Fruit fly (Drosophila melanogaster) whole organism, embryonic: Measurements from ENCODE around the gene CG11700.

Source experiments
- CG10366 ChIP-seq: fragments of 200-800 bp; sonication (Bioruptor generic); IDR thresholded peaks from 2 replicates; pipeline ENCODE4 v1.3.6; 2022; ENCODE audit warnings: missing biosample characterization, missing genetic modification characterization
- CG10431 ChIP-seq: fragments of 200-800 bp; sonication (Bioruptor generic); optimal IDR thresholded peaks from 3 replicates; lab custom pipeline; 2018; ENCODE audit warnings: missing biosample characterization, mild to moderate bottlenecking, missing genetic modification characterization
- CG10565 ChIP-seq: fragments of 200-800 bp; sonication (Bioruptor generic); optimal IDR thresholded peaks from 3 replicates; lab custom pipeline; 2016; ENCODE audit warnings: missing biosample characterization, mild to moderate bottlenecking, missing genetic modification characterization
- CG12071 ChIP-seq: fragments of 200-800 bp; sonication (Bioruptor generic); optimal IDR thresholded peaks from 3 replicates; lab custom pipeline; 2018; ENCODE audit warnings: missing biosample characterization, mild to moderate bottlenecking, missing genetic modification characterization
- CG12391 ChIP-seq: fragments of 200-800 bp; sonication (Bioruptor generic); optimal IDR thresholded peaks from 3 replicates; lab custom pipeline; 2018; ENCODE audit warnings: missing biosample characterization, mild to moderate bottlenecking, missing genetic modification characterization, moderate library complexity
- CG12659 ChIP-seq: fragments of 200-800 bp; sonication (Bioruptor generic); optimal IDR thresholded peaks from 3 replicates; lab custom pipeline; 2017; ENCODE audit warnings: mild to moderate bottlenecking, missing biosample characterization, missing genetic modification reagents, missing genetic modification characterization
- CG14441 ChIP-seq: fragments of 200-800 bp; sonication (Bioruptor generic); IDR thresholded peaks from 2 replicates; pipeline ENCODE4 v1.3.6; 2022; ENCODE audit warnings: missing biosample characterization, missing genetic modification characterization
- CG14965 ChIP-seq: fragments of 200-800 bp; sonication (Bioruptor generic); optimal IDR thresholded peaks from 2 replicates; lab custom pipeline; 2016; ENCODE audit warnings: missing biosample characterization, missing genetic modification characterization, borderline replicate concordance
- CG15269 ChIP-seq: fragments of 200-800 bp; sonication (Bioruptor generic); optimal IDR thresholded peaks from 2 replicates; lab custom pipeline; 2018; ENCODE audit warnings: missing biosample characterization, mild to moderate bottlenecking, missing genetic modification characterization, moderate library complexity
- CG17361 ChIP-seq: fragments of 200-800 bp; sonication (Bioruptor generic); IDR thresholded peaks from 3 replicates; pipeline ENCODE4 v1.3.6; 2022; ENCODE audit warnings: missing biosample characterization, missing genetic modification characterization
- CG1792 ChIP-seq: fragments of 200-800 bp; sonication (Bioruptor generic); optimal IDR thresholded peaks from 2 replicates; lab custom pipeline; 2016; ENCODE audit warnings: missing biosample characterization, missing genetic modification characterization
- CG2678 ChIP-seq: fragments of 200-800 bp; sonication (Bioruptor generic); optimal IDR thresholded peaks from 3 replicates; lab custom pipeline; 2019; ENCODE audit warnings: missing biosample characterization, mild to moderate bottlenecking, missing genetic modification characterization, moderate library complexity
- CG2889 ChIP-seq: fragments of 200-800 bp; sonication (Bioruptor generic); IDR thresholded peaks from 3 replicates; pipeline ENCODE4 v1.3.6; 2022; ENCODE audit warnings: missing biosample characterization, missing genetic modification characterization
- CG30403 ChIP-seq: fragments of 200-800 bp; sonication (Bioruptor generic); optimal IDR thresholded peaks from 3 replicates; lab custom pipeline; 2016; ENCODE audit warnings: missing biosample characterization, missing genetic modification characterization
- CG30431 ChIP-seq: fragments of 200-800 bp; sonication (Bioruptor generic); optimal IDR thresholded peaks from 2 replicates; lab custom pipeline; 2017; ENCODE audit warnings: missing biosample characterization, missing genetic modification characterization
- CG33213 ChIP-seq: fragments of 200-800 bp; sonication (Bioruptor generic); optimal IDR thresholded peaks from 3 replicates; lab custom pipeline; 2016; ENCODE audit warnings: missing biosample characterization, missing genetic modification characterization
- CG3726 ChIP-seq: fragments of 200-800 bp; sonication (Bioruptor generic); IDR thresholded peaks from 3 replicates; pipeline ENCODE4, ENCODE4 v1.3.6; 2022; ENCODE audit warnings: missing biosample characterization, missing genetic modification characterization
- CG7556 ChIP-seq: fragments of 200-800 bp; sonication (Bioruptor generic); optimal IDR thresholded peaks from 2 replicates; lab custom pipeline; 2017; ENCODE audit warnings: missing biosample characterization, mild to moderate bottlenecking, missing genetic modification characterization
- CG8290 ChIP-seq, 3 experiments: fragments of 200-800 bp; sonication (Bioruptor generic); optimal IDR thresholded peaks; 2 replicates each; lab custom pipeline; 2016 to 2019; ENCODE audit warnings: missing biosample characterization in 3 of 3, missing genetic modification characterization in 3 of 3, mild to moderate bottlenecking in 2 of 3, moderate library complexity in 1 of 3
- CG9215 ChIP-seq: fragments of 200-800 bp; sonication (Bioruptor generic); IDR thresholded peaks from 2 replicates; pipeline ENCODE4 v1.3.6; 2022; ENCODE audit warnings: missing biosample characterization, missing genetic modification characterization
- CHES-1-like ChIP-seq: fragments of 200-800 bp; sonication (Bioruptor generic); optimal IDR thresholded peaks from 2 replicates; lab custom pipeline; 2016; ENCODE audit warnings: missing biosample characterization, missing genetic modification characterization
- Elba2 ChIP-seq: fragments of 200-800 bp; sonication (Bioruptor generic); optimal IDR thresholded peaks from 3 replicates; lab custom pipeline; 2016; ENCODE audit warnings: missing biosample characterization, missing genetic modification characterization
- Fer2 ChIP-seq: fragments of 200-800 bp; sonication (Bioruptor generic); optimal IDR thresholded peaks from 2 replicates; lab custom pipeline; 2018; ENCODE audit warnings: missing biosample characterization, mild to moderate bottlenecking, missing genetic modification characterization, moderate library complexity
- Hr51 ChIP-seq, 2 experiments: fragments of 200-800 bp; sonication (Bioruptor generic); optimal IDR thresholded peaks; 2 replicates in 1 of 2; 3 replicates in 1 of 2; lab custom pipeline; 2016 to 2018; ENCODE audit warnings: missing biosample characterization in 2 of 2, missing genetic modification characterization in 2 of 2, mild to moderate bottlenecking in 1 of 2, moderate library complexity in 1 of 2
- Lpt ChIP-seq: fragments of >200 bp; optimal IDR thresholded peaks from 2 replicates; lab custom pipeline; 2018; ENCODE audit warnings: missing biosample characterization, missing genetic modification characterization
- NC2β ChIP-seq: fragments of 200-800 bp; sonication (Bioruptor generic); optimal IDR thresholded peaks from 2 replicates; lab custom pipeline; 2016; ENCODE audit warnings: missing biosample characterization, missing genetic modification characterization
- Rfx ChIP-seq: fragments of 200-800 bp; sonication (Bioruptor generic); IDR thresholded peaks from 2 replicates; pipeline ENCODE4 v1.3.6; 2022; ENCODE audit warnings: missing biosample characterization, missing genetic modification characterization
- Sin3A ChIP-seq: fragments of >200 bp; optimal IDR thresholded peaks from 2 replicates; lab custom pipeline; 2018
- Tbp ChIP-seq: fragments of >200 bp; optimal IDR thresholded peaks from 2 replicates; lab custom pipeline; 2018; ENCODE audit warnings: missing biosample characterization, missing genetic modification characterization
- Xrp1 ChIP-seq: fragments of 200-800 bp; sonication (Bioruptor generic); IDR thresholded peaks from 2 replicates; pipeline ENCODE4 v1.3.6; 2022; ENCODE audit warnings: missing biosample characterization, missing genetic modification characterization
- ase ChIP-seq: fragments of 200-800 bp; sonication (Bioruptor generic); IDR thresholded peaks from 3 replicates; pipeline ENCODE4 v1.3.6; 2022; ENCODE audit warnings: missing biosample characterization, missing genetic modification characterization
- cad ChIP-seq: fragments of >200 bp; optimal IDR thresholded peaks from 2 replicates; lab custom pipeline; 2017; ENCODE audit warnings: missing biosample characterization, missing genetic modification characterization
- corto ChIP-seq: fragments of 200-800 bp; sonication (Bioruptor generic); optimal IDR thresholded peaks from 2 replicates; lab custom pipeline; 2016; ENCODE audit warnings: missing biosample characterization, mild to moderate bottlenecking, missing genetic modification characterization, moderate library complexity
- disco-r ChIP-seq: fragments of 200-800 bp; sonication (Bioruptor generic); optimal IDR thresholded peaks from 2 replicates; lab custom pipeline; 2016; ENCODE audit warnings: missing biosample characterization, missing genetic modification characterization
- dmrt99B ChIP-seq: fragments of 200-800 bp; sonication (Bioruptor generic); optimal IDR thresholded peaks from 2 replicates; lab custom pipeline; 2018; ENCODE audit warnings: missing biosample characterization, mild to moderate bottlenecking, missing genetic modification characterization, moderate library complexity
- eve ChIP-seq, 2 experiments: fragments of >200 bp; optimal IDR thresholded peaks; 2 replicates each; lab custom pipeline; 2017; ENCODE audit warnings: missing biosample characterization in 2 of 2, missing genetic modification characterization in 2 of 2
- lab ChIP-seq: fragments of 200-800 bp; sonication (Bioruptor generic); optimal IDR thresholded peaks from 3 replicates; lab custom pipeline; 2017; ENCODE audit warnings: missing biosample characterization, missing genetic modification characterization, mild to moderate bottlenecking, moderate library complexity, missing genetic modification reagents
- luna ChIP-seq: fragments of 200-800 bp; sonication (Bioruptor generic); optimal IDR thresholded peaks from 2 replicates; lab custom pipeline; 2016; ENCODE audit warnings: missing biosample characterization, missing genetic modification characterization
- nmo ChIP-seq: fragments of 200-800 bp; sonication (Bioruptor generic); optimal IDR thresholded peaks from 2 replicates; lab custom pipeline; 2018; ENCODE audit warnings: missing biosample characterization, mild to moderate bottlenecking, missing genetic modification characterization, moderate library complexity
- oc ChIP-seq: fragments of 200-800 bp; sonication (Bioruptor generic); optimal IDR thresholded peaks from 2 replicates; lab custom pipeline; 2018; ENCODE audit warnings: missing biosample characterization, mild to moderate bottlenecking, missing genetic modification characterization, moderate library complexity
- pan ChIP-seq, 4 experiments: fragments of >200 bp in 3 of 4; fragments of 200-800 bp in 1 of 4; sonication (Bioruptor generic) in 1 of 4; optimal IDR thresholded peaks in 3 of 4; IDR thresholded peaks in 1 of 4; 2 replicates each; pipeline versions ENCODE4 v1.3.6 to Lab custom; 2017 to 2022; ENCODE audit warnings: missing biosample characterization in 2 of 4, missing genetic modification characterization in 2 of 4, mixed read lengths in 1 of 4
- phol ChIP-seq: fragments of 200-800 bp; sonication (Bioruptor generic); optimal IDR thresholded peaks from 3 replicates; lab custom pipeline; 2018; ENCODE audit warnings: missing biosample characterization, mild to moderate bottlenecking, missing genetic modification characterization, moderate library complexity
- prd ChIP-seq, 3 experiments: fragments of >200 bp in 2 of 3; fragments of 200-800 bp in 1 of 3; sonication (Bioruptor generic) in 1 of 3; optimal IDR thresholded peaks in 2 of 3; IDR thresholded peaks in 1 of 3; 2 replicates in 2 of 3; 3 replicates in 1 of 3; pipeline versions ENCODE4 v1.3.6 to Lab custom; 2017 to 2022; ENCODE audit warnings: missing biosample characterization in 1 of 3, missing genetic modification characterization in 1 of 3
- sima ChIP-seq: fragments of 200-800 bp; sonication (Bioruptor generic); optimal IDR thresholded peaks from 2 replicates; lab custom pipeline; 2016; ENCODE audit warnings: missing biosample characterization, missing genetic modification characterization
- sisA ChIP-seq: fragments of 200-800 bp; sonication (Bioruptor generic); IDR thresholded peaks from 2 replicates; pipeline ENCODE4 v1.3.6; 2022; ENCODE audit warnings: missing biosample characterization, missing genetic modification characterization
- ssp ChIP-seq: fragments of 200-800 bp; sonication (Bioruptor generic); IDR thresholded peaks from 2 replicates; pipeline ENCODE4 v1.3.6; 2022; ENCODE audit warnings: missing biosample characterization, missing genetic modification characterization
- ttk ChIP-seq: fragments of 200-800 bp; sonication (Bioruptor generic); IDR thresholded peaks from 2 replicates; pipeline ENCODE4 v2.1.2; 2022; ENCODE audit warnings: missing biosample characterization, missing genetic modification characterization
- unpg ChIP-seq: fragments of 200-800 bp; sonication (Bioruptor generic); optimal IDR thresholded peaks from 3 replicates; lab custom pipeline; 2018; ENCODE audit warnings: missing biosample characterization, mild to moderate bottlenecking, missing genetic modification characterization, moderate library complexity
- wdn ChIP-seq: fragments of 200-800 bp; sonication (Bioruptor generic); IDR thresholded peaks from 2 replicates; pipeline ENCODE4 v1.3.6; 2022; ENCODE audit warnings: missing biosample characterization, missing genetic modification characterization
- z ChIP-seq: fragments of 200-800 bp; sonication (Bioruptor generic); IDR thresholded peaks from 3 replicates; pipeline ENCODE4 v1.3.6; 2022; ENCODE audit warnings: missing biosample characterization, missing genetic modification characterization

CG11700 gene

DNA sequence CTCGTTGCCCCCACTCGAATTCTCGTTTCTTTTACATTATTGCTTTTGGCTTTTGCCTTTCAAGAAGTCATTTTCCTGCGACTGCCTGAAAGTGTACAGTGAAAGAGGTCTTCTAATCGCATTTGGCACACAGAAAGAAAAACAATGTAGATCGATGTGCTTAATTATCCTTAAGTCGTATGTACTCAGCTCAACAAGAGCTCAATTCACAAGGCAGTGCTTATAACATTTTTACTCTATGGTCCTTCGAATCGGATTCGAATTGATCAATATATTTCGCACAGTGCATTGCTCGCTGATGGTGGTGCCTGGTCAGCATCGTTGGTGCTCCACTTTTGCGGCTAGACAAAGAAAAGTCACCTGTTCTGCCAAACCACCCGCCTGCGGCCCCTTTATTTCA is 27.0 kb upstream of the CG11700 start (continued):
- TF ChIP-seq CG3726 (GFP tag; lab: Robert Waterston, UW): no peak
- TF ChIP-seq NC2β (GFP tag; lab: Kevin White, UChicago): no peak
- peak; percentile 48 for TF ChIP-seq sisA
- no peak for TF ChIP-seq CG33213 (GFP tag; lab: Kevin White, UChicago)
- no peak for TF ChIP-seq Elba2 (GFP tag; lab: Kevin White, UChicago)
- TF ChIP-seq cad (GFP tag; lab: Kevin White, UChicago): no peak
- TF ChIP-seq nmo: peak; percentile 19
- TF ChIP-seq ssp (GFP tag; lab: Robert Waterston, UW): no peak
- TF ChIP-seq oc: peak; percentile 2
- peak; percentile 37; the same call in 1 of the 2 replicates for TF ChIP-seq CG14441 (GFP tag; lab: Robert Waterston, UW)
- TF ChIP-seq sima (GFP tag; lab: Kevin White, UChicago): no peak
- 0 out of 2 replicates have a peak, but pooled peaks have one; percentile 12 for TF ChIP-seq ttk
- no peak for TF ChIP-seq disco-r (GFP tag; lab: Kevin White, UChicago)
- no peak for TF ChIP-seq Fer2 (tag; lab: Kevin White, UChicago)
- peak; percentile 8 for TF ChIP-seq CG1792
- no peak for TF ChIP-seq CG12659 (GFP tag; lab: Kevin White, UChicago)
- TF ChIP-seq CG10565: no peak
- TF ChIP-seq z (GFP tag; lab: Robert Waterston, UW): no peak
- TF ChIP-seq CG8290 (GFP tag; optimal IDR thresholded peaks at IDR 0.05; lab: Kevin White, UChicago): no peak
- peak in 1 of 2 experiments; percentile 74 for TF ChIP-seq CG8290 (tag; optimal IDR thresholded peaks at IDR 0.05; lab: Kevin White, UChicago)
- peak; percentile 51 for TF ChIP-seq dmrt99B
- TF ChIP-seq CG15269 (tag; lab: Kevin White, UChicago): peak; percentile 32
- TF ChIP-seq Xrp1 (GFP tag; lab: Robert Waterston, UW): 0 out of 2 replicates have a peak, but pooled peaks have one; percentile 21
- TF ChIP-seq Rfx (GFP tag; lab: Robert Waterston, UW): peak; percentile 28; the same call in 1 of the 2 replicates
- peak; percentile 19 for TF ChIP-seq unpg (GFP tag; lab: Kevin White, UChicago)
- no peak for TF ChIP-seq prd (optimal IDR thresholded peaks at IDR 0.05; lab: Kevin White, UChicago)
- TF ChIP-seq prd (GFP tag; IDR thresholded peaks at IDR 0.05; lab: Robert Waterston, UW): peak; percentile 39; the same call in 1 of the 3 replicates
- TF ChIP-seq corto (GFP tag; lab: Kevin White, UChicago): no peak
- TF ChIP-seq phol (tag; lab: Kevin White, UChicago): peak; percentile 17
- peak in 1 of 2 experiments; percentile 46 for TF ChIP-seq Hr51 (GFP tag; optimal IDR thresholded peaks at IDR 0.05; lab: Kevin White, UChicago)
- TF ChIP-seq CG30431 (GFP tag; lab: Kevin White, UChicago): no peak
- TF ChIP-seq CG12391 (tag; lab: Kevin White, UChicago): no peak
- no peak for TF ChIP-seq CG10431 (GFP tag; lab: Kevin White, UChicago)
- no peak for TF ChIP-seq luna (GFP tag; lab: Kevin White, UChicago)
- no peak for TF ChIP-seq CHES-1-like (GFP tag; lab: Kevin White, UChicago)
- peak in 1 of 2 experiments; percentile 57 for TF ChIP-seq eve (GFP tag; optimal IDR thresholded peaks at IDR 0.05; lab: Kevin White, UChicago)
- TF ChIP-seq ase (GFP tag; lab: Robert Waterston, UW): no peak
- no peak for TF ChIP-seq pan (optimal IDR thresholded peaks at IDR 0.05; lab: Kevin White, UChicago)
- peak in 1 of 2 experiments; percentile 54 for TF ChIP-seq pan (GFP tag; optimal IDR thresholded peaks at IDR 0.05 in 1 of 2, IDR thresholded peaks at IDR 0.05 in 1 of 2)
- no peak for TF ChIP-seq CG14965
- TF ChIP-seq Tbp: no peak
- 0 out of 2 replicates have a peak, but pooled peaks have one; percentile 21 for TF ChIP-seq wdn
- peak; percentile 14 for TF ChIP-seq CG30403 (GFP tag; lab: Kevin White, UChicago)
- no peak for TF ChIP-seq CG10366 (GFP tag; lab: Robert Waterston, UW)
- peak; percentile 48 for TF ChIP-seq lab (GFP tag; lab: Kevin White, UChicago)
- no peak for TF ChIP-seq CG2889 (GFP tag; lab: Robert Waterston, UW)
- TF ChIP-seq CG2678: peak; percentile 47
- TF ChIP-seq CG12071: peak; percentile 31
- no peak for TF ChIP-seq Sin3A (lab: Kevin White, UChicago)
- no peak for TF ChIP-seq CG17361
- peak; percentile 13 for TF ChIP-seq CG7556 (GFP tag; lab: Kevin White, UChicago)
- TF ChIP-seq Lpt (GFP tag; lab: Kevin White, UChicago): no peak
- TF ChIP-seq CG9215: no peak
